Worm (Caenorhabditis elegans) whole organism, L4/young adult: ENCODE results near the gene sca-1.

Experiments used
- W03F9.2 ChIP-seq: fragments of 150-350 bp; optimal IDR thresholded peaks from 2 replicates; lab custom pipeline; 2014; ENCODE audit warnings: missing biosample characterization, missing genetic modification characterization
- dao-5 ChIP-seq: sonication (generic microtip); optimal IDR thresholded peaks from 2 replicates; lab custom pipeline; 2016; ENCODE audit warnings: missing genotype, missing genetic modification characterization, moderate library complexity, missing compliant biosample characterization

- TF ChIP-seq W03F9.2 (tag; lab: Kevin White, UChicago) (no peak), dao-5 (no peak)
Observed at ce11 chrIII:10861375-10861774, 44.7 kb upstream of the sca-1 start.
